Fruit fly (Drosophila melanogaster) whole organism, embryonic: ENCODE data around the gene Sam-S.

Experiments used
- Adf1 ChIP-seq: fragments of 200-800 bp; sonication (Bioruptor generic); IDR thresholded peaks from 2 replicates; pipeline ENCODE4 v1.3.6; 2022; ENCODE audit warnings: missing biosample characterization, missing genetic modification characterization
- Antp ChIP-seq: fragments of 200-800 bp; sonication (Bioruptor generic); optimal IDR thresholded peaks from 3 replicates; lab custom pipeline; 2016; ENCODE audit warnings: missing biosample characterization, missing genetic modification characterization
- Bdp1 ChIP-seq: fragments of 200-800 bp; sonication (Bioruptor generic); optimal IDR thresholded peaks from 3 replicates; lab custom pipeline; 2016; ENCODE audit warnings: missing biosample characterization, missing genetic modification characterization
- CG10209 ChIP-seq: fragments of 200-800 bp; sonication (Bioruptor generic); optimal IDR thresholded peaks from 3 replicates; lab custom pipeline; 2017; ENCODE audit warnings: missing biosample characterization, mild to moderate bottlenecking, missing genetic modification characterization, missing genetic modification reagents
- CG10267 ChIP-seq: fragments of 200-800 bp; sonication (Bioruptor generic); optimal IDR thresholded peaks from 2 replicates; lab custom pipeline; 2018; ENCODE audit warnings: missing biosample characterization, mild to moderate bottlenecking, missing genetic modification characterization, moderate library complexity
- CG11093 ChIP-seq: fragments of 200-800 bp; sonication (Bioruptor generic); IDR thresholded peaks from 3 replicates; pipeline ENCODE4 v1.3.6; 2022; ENCODE audit warnings: missing biosample characterization, missing genetic modification characterization
- CG11456 ChIP-seq: fragments of 200-800 bp; sonication (Bioruptor generic); IDR thresholded peaks from 3 replicates; pipeline ENCODE4 v1.3.6; 2022; ENCODE audit warnings: missing biosample characterization, missing genetic modification characterization
- CG12769 ChIP-seq: fragments of 200-800 bp; sonication (Bioruptor generic); optimal IDR thresholded peaks from 2 replicates; lab custom pipeline; 2019; ENCODE audit warnings: missing biosample characterization, mild to moderate bottlenecking, missing genetic modification characterization, moderate library complexity
- CG13424 ChIP-seq: fragments of 200-800 bp; sonication (Bioruptor generic); optimal IDR thresholded peaks from 2 replicates; lab custom pipeline; 2019; ENCODE audit warnings: missing biosample characterization, mild to moderate bottlenecking, missing genetic modification characterization, moderate library complexity
- CG13624 ChIP-seq: fragments of 200-800 bp; sonication (Bioruptor generic); optimal IDR thresholded peaks from 2 replicates; lab custom pipeline; 2016; ENCODE audit warnings: missing biosample characterization, missing genetic modification characterization
- CG14441 ChIP-seq: fragments of 200-800 bp; sonication (Bioruptor generic); IDR thresholded peaks from 2 replicates; pipeline ENCODE4 v1.3.6; 2022; ENCODE audit warnings: missing biosample characterization, missing genetic modification characterization
- CG15011 ChIP-seq: fragments of 200-800 bp; sonication (Bioruptor generic); optimal IDR thresholded peaks from 3 replicates; lab custom pipeline; 2018; ENCODE audit warnings: missing biosample characterization, mild to moderate bottlenecking, missing genetic modification characterization
- CG2129 ChIP-seq: fragments of 200-800 bp; sonication (Bioruptor generic); IDR thresholded peaks from 2 replicates; pipeline ENCODE4 v1.3.6; 2022; ENCODE audit warnings: missing biosample characterization, missing genetic modification characterization; ENCODE audit not compliant: partially characterized antibody
- CG2202 ChIP-seq: fragments of 200-800 bp; sonication (Bioruptor generic); optimal IDR thresholded peaks from 2 replicates; lab custom pipeline; 2018; ENCODE audit warnings: missing biosample characterization, mild to moderate bottlenecking, missing genetic modification characterization
- CG3065 ChIP-seq: fragments of 200-800 bp; sonication (Bioruptor generic); optimal IDR thresholded peaks from 2 replicates; lab custom pipeline; 2016; ENCODE audit warnings: missing biosample characterization, missing genetic modification characterization
- CG31365 ChIP-seq: fragments of 200-800 bp; sonication (Bioruptor generic); optimal IDR thresholded peaks from 2 replicates; lab custom pipeline; 2018; ENCODE audit warnings: missing biosample characterization, mild to moderate bottlenecking, missing genetic modification characterization
- CG42726 ChIP-seq: fragments of 200-800 bp; sonication (Bioruptor generic); IDR thresholded peaks from 2 replicates; pipeline ENCODE4 v1.3.6; 2022; ENCODE audit warnings: missing biosample characterization, missing genetic modification characterization; ENCODE audit not compliant: partially characterized antibody
- CG4282 ChIP-seq: fragments of 200-800 bp; sonication (Bioruptor generic); optimal IDR thresholded peaks from 2 replicates; lab custom pipeline; 2016; ENCODE audit warnings: missing biosample characterization, missing genetic modification characterization
- CG7745 ChIP-seq: fragments of 200-800 bp; sonication (Bioruptor generic); optimal IDR thresholded peaks from 2 replicates; lab custom pipeline; 2018; ENCODE audit warnings: missing biosample characterization, mild to moderate bottlenecking, missing genetic modification characterization, moderate library complexity
- CG7786 ChIP-seq: fragments of 200-800 bp; sonication (Bioruptor generic); optimal IDR thresholded peaks from 2 replicates; lab custom pipeline; 2016; ENCODE audit warnings: missing biosample characterization, missing genetic modification characterization
- CG7839 ChIP-seq: fragments of 200-800 bp; sonication (Bioruptor generic); optimal IDR thresholded peaks from 3 replicates; lab custom pipeline; 2018; ENCODE audit warnings: missing biosample characterization, mild to moderate bottlenecking, missing genetic modification characterization, moderate library complexity
- CG8089 ChIP-seq: fragments of 200-800 bp; sonication (Bioruptor generic); optimal IDR thresholded peaks from 3 replicates; lab custom pipeline; 2016; ENCODE audit warnings: missing biosample characterization, missing genetic modification characterization
- D19B ChIP-seq: fragments of 200-800 bp; sonication (Bioruptor generic); optimal IDR thresholded peaks from 2 replicates; lab custom pipeline; 2017; ENCODE audit warnings: missing biosample characterization, mild to moderate bottlenecking, missing genetic modification characterization
- Dad ChIP-seq: fragments of 200-800 bp; sonication (Bioruptor generic); optimal IDR thresholded peaks from 3 replicates; lab custom pipeline; 2016; ENCODE audit warnings: missing biosample characterization, missing genetic modification characterization
- Ets97D ChIP-seq: fragments of 200-800 bp; sonication (Bioruptor generic); optimal IDR thresholded peaks from 3 replicates; lab custom pipeline; 2016; ENCODE audit warnings: missing biosample characterization, missing genetic modification characterization
- Hr78 ChIP-seq, 2 experiments: fragments of 200-800 bp in 1 of 2; fragments of >200 bp in 1 of 2; sonication (Bioruptor generic) in 1 of 2; optimal IDR thresholded peaks; 2 replicates each; lab custom pipeline; 2017 to 2019; ENCODE audit warnings: missing biosample characterization in 2 of 2, missing genetic modification characterization in 2 of 2, mild to moderate bottlenecking in 1 of 2, moderate library complexity in 1 of 2
- MBD-R2 ChIP-seq: fragments of 200-800 bp; sonication (Bioruptor generic); IDR thresholded peaks from 2 replicates; pipeline ENCODE4 v1.3.6; 2022; ENCODE audit warnings: missing biosample characterization, missing genetic modification characterization
- Meics ChIP-seq: fragments of 200-800 bp; sonication (Bioruptor generic); optimal IDR thresholded peaks from 2 replicates; lab custom pipeline; 2017; ENCODE audit warnings: missing biosample characterization, mild to moderate bottlenecking, missing genetic modification characterization
- Opbp ChIP-seq: fragments of 200-800 bp; sonication (Bioruptor generic); IDR thresholded peaks from 3 replicates; pipeline ENCODE4 v1.3.6; 2022; ENCODE audit warnings: missing biosample characterization, missing genetic modification characterization; ENCODE audit not compliant: partially characterized antibody
- Sox100B ChIP-seq: fragments of 200-800 bp; sonication (Bioruptor generic); optimal IDR thresholded peaks from 3 replicates; lab custom pipeline; 2018; ENCODE audit warnings: missing biosample characterization, mild to moderate bottlenecking, missing genetic modification characterization
- Sry-δ ChIP-seq: fragments of 200-800 bp; sonication (Bioruptor generic); optimal IDR thresholded peaks from 2 replicates; lab custom pipeline; 2016; ENCODE audit warnings: missing biosample characterization, missing genetic modification characterization
- TFAM ChIP-seq: fragments of 200-800 bp; sonication (Bioruptor generic); optimal IDR thresholded peaks from 2 replicates; lab custom pipeline; 2017; ENCODE audit warnings: missing biosample characterization, missing genetic modification characterization, inconsistent platforms
- YL-1 ChIP-seq: fragments of 200-800 bp; sonication (Bioruptor generic); optimal IDR thresholded peaks from 3 replicates; lab custom pipeline; 2017; ENCODE audit warnings: missing biosample characterization, mild to moderate bottlenecking, missing genetic modification characterization
- ash1 ChIP-seq: fragments of 200-800 bp; sonication (Bioruptor generic); optimal IDR thresholded peaks from 2 replicates; lab custom pipeline; 2018; ENCODE audit warnings: missing biosample characterization, mild to moderate bottlenecking, missing genetic modification characterization
- bcd ChIP-seq: fragments of 200-800 bp; sonication (Bioruptor generic); optimal IDR thresholded peaks from 2 replicates; lab custom pipeline; 2017; ENCODE audit warnings: missing biosample characterization, mild to moderate bottlenecking, missing genetic modification characterization
- chinmo ChIP-seq: fragments of 200-800 bp; sonication (Bioruptor generic); IDR thresholded peaks from 4 replicates; pipeline ENCODE4 v1.3.6; 2022; ENCODE audit warnings: missing biosample characterization, missing genetic modification characterization; ENCODE audit not compliant: partially characterized antibody
- ci ChIP-seq: fragments of 200-800 bp; sonication (Bioruptor generic); IDR thresholded peaks from 3 replicates; pipeline ENCODE4 v1.3.6; 2022; ENCODE audit warnings: missing biosample characterization, missing genetic modification characterization
- fd96Cb ChIP-seq: fragments of 200-800 bp; sonication (Bioruptor generic); optimal IDR thresholded peaks from 2 replicates; lab custom pipeline; 2018; ENCODE audit warnings: missing biosample characterization, mild to moderate bottlenecking, missing genetic modification characterization, moderate library complexity
- ken ChIP-seq: fragments of 200-800 bp; sonication (Bioruptor generic); IDR thresholded peaks from 3 replicates; pipeline ENCODE4 v1.3.6; 2022; ENCODE audit warnings: missing biosample characterization, missing genetic modification characterization
- klu ChIP-seq: fragments of 200-800 bp; sonication (Bioruptor generic); IDR thresholded peaks from 2 replicates; pipeline ENCODE4 v1.3.6; 2022; ENCODE audit warnings: missing biosample characterization, missing genetic modification characterization
- p53 ChIP-seq: fragments of 200-800 bp; sonication (Bioruptor generic); optimal IDR thresholded peaks from 2 replicates; lab custom pipeline; 2016; ENCODE audit warnings: missing biosample characterization, missing genetic modification characterization
- pfk ChIP-seq: fragments of 200-800 bp; sonication (Bioruptor generic); optimal IDR thresholded peaks from 2 replicates; lab custom pipeline; 2018; ENCODE audit warnings: missing biosample characterization, mild to moderate bottlenecking, missing genetic modification characterization, moderate library complexity
- pita ChIP-seq: fragments of 200-800 bp; sonication (Bioruptor generic); optimal IDR thresholded peaks from 2 replicates; lab custom pipeline; 2017; ENCODE audit warnings: missing biosample characterization, mild to moderate bottlenecking, missing genetic modification characterization
- row ChIP-seq: fragments of 200-800 bp; sonication (Bioruptor generic); IDR thresholded peaks from 3 replicates; pipeline ENCODE4 v1.3.6; 2022; ENCODE audit warnings: missing biosample characterization, missing genetic modification characterization
- sd ChIP-seq: fragments of 200-800 bp; sonication (Bioruptor generic); optimal IDR thresholded peaks from 3 replicates; lab custom pipeline; 2018; ENCODE audit warnings: missing biosample characterization, mild to moderate bottlenecking, missing genetic modification characterization, moderate library complexity
- sens ChIP-seq: fragments of 200-800 bp; sonication (Bioruptor generic); peaks from one replicate; lab custom pipeline; 2016; ENCODE audit warnings: missing biosample characterization, missing genetic modification characterization
- ssp ChIP-seq: fragments of 200-800 bp; sonication (Bioruptor generic); IDR thresholded peaks from 2 replicates; pipeline ENCODE4 v1.3.6; 2022; ENCODE audit warnings: missing biosample characterization, missing genetic modification characterization
- tin ChIP-seq: fragments of 200-800 bp; sonication (Bioruptor generic); optimal IDR thresholded peaks from 3 replicates; lab custom pipeline; 2016; ENCODE audit warnings: missing biosample characterization, missing genetic modification characterization
- unc-4 ChIP-seq: fragments of 200-800 bp; sonication (Bioruptor generic); IDR thresholded peaks from 2 replicates; pipeline ENCODE4 v1.3.6; 2022; ENCODE audit warnings: missing biosample characterization, missing genetic modification characterization; ENCODE audit not compliant: partially characterized antibody
- vvl ChIP-seq: fragments of 200-800 bp; sonication (Bioruptor generic); IDR thresholded peaks from 2 replicates; pipeline ENCODE4 v1.3.6; 2022; ENCODE audit warnings: missing biosample characterization, missing genetic modification characterization

Gene Sam-S

DNA sequence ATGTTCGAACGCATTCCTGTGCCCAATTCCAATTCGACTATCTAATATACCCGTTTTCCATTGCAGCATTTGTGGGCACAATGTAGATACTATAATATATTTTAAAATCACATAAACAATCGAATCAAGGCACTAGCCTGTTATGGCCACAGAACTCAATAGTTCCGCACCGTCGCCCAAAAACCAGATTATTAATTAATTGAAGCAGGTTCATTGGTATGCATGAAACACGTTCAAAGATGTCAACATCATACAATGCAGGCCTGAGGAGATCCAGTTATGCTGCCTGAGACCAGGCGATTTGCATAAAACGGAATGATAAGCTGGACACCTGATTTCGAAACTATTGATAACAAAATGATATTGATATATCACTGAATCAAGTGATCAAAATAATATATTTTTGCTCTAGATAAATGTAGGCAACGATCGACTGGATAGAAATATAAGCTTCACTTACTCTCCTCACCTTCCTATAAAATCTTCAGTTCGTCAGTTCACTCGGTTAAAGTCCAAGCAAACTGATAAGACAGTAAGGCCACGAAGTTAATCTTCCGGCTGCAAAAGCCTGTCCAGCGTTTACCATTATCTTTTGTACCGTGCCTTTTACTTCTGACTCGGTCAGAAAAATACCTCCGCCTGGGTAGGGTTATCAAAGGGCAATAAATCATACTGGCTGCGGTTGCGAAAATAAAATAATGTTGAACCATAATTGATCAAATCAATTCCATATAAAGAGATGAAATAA lies 28.9 kb downstream of the Sam-S start (continued):
- TF ChIP-seq Opbp (no peak), bcd (GFP tag; lab: Kevin White, UChicago) (no peak), MBD-R2 (GFP tag; lab: Robert Waterston, UW) (no peak), CG10267 (tag; lab: Kevin White, UChicago) (no peak), CG31365 (tag; lab: Kevin White, UChicago) (no peak), klu (no peak), Dad (GFP tag; lab: Kevin White, UChicago) (no peak), D19B (no peak), pita (GFP tag; lab: Kevin White, UChicago) (no peak), CG14441 (GFP tag; lab: Robert Waterston, UW) (no peak), CG42726 (no peak), CG2129 (GFP tag; lab: Robert Waterston, UW) (no peak), Hr78 (GFP tag; optimal IDR thresholded peaks at IDR 0.05; lab: Kevin White, UChicago) (peak in 1 of 2 experiments; percentile 17), CG11456 (GFP tag; lab: Robert Waterston, UW) (no peak), CG13624 (no peak), CG3065 (GFP tag; lab: Kevin White, UChicago) (no peak), CG7745 (tag; lab: Kevin White, UChicago) (no peak), CG13424 (tag; lab: Kevin White, UChicago) (no peak), ssp (GFP tag; lab: Robert Waterston, UW) (no peak), TFAM (GFP tag; lab: Kevin White, UChicago) (no peak), vvl (GFP tag; lab: Robert Waterston, UW) (peak; percentile 81), Sox100B (GFP tag; lab: Kevin White, UChicago) (no peak), CG12769 (peak; percentile 55), Meics (no peak), CG7839 (tag; lab: Kevin White, UChicago) (no peak), sd (tag; lab: Kevin White, UChicago) (peak; percentile 47), ken (GFP tag; lab: Robert Waterston, UW) (no peak), pfk (no peak), sens (GFP tag; lab: Kevin White, UChicago) (peak; percentile 76), chinmo (GFP tag; lab: Robert Waterston, UW) (peak; percentile 95; the same call in 3 of the 4 replicates), p53 (no peak), CG8089 (no peak), YL-1 (GFP tag; lab: Kevin White, UChicago) (no peak), Sry-δ (GFP tag; lab: Kevin White, UChicago) (no peak), Antp (GFP tag; lab: Kevin White, UChicago) (no peak), row (no peak), ci (GFP tag; lab: Robert Waterston, UW) (no peak), unc-4 (GFP tag; lab: Robert Waterston, UW) (no peak), Adf1 (GFP tag; lab: Robert Waterston, UW) (no peak), Bdp1 (GFP tag; lab: Kevin White, UChicago) (no peak), CG7786 (GFP tag; lab: Kevin White, UChicago) (no peak), tin (GFP tag; lab: Kevin White, UChicago) (no peak), Ets97D (no peak), CG11093 (GFP tag; lab: Robert Waterston, UW) (no peak), fd96Cb (no peak), CG10209 (no peak), CG15011 (no peak), ash1 (GFP tag; lab: Kevin White, UChicago) (no peak), CG4282 (no peak), CG2202 (tag; lab: Kevin White, UChicago) (no peak)
